Worm (Caenorhabditis elegans): ENCODE measurements around the gene ztf-14.

ce11 chrX:14480248-14480647 lies 15.6 kb upstream of the ztf-14 start, which contains the start of gene gfi-3:
- TF ChIP-seq unc-130 (GFP tag; optimal IDR thresholded peaks at IDR 0.05) (no peak), nhr-120 (GFP tag; IDR thresholded peaks at IDR 0.05) (no peak), athp-1 (tag; optimal IDR thresholded peaks at IDR 0.05) (no peak)
